Fruit fly (Drosophila melanogaster) ovary, adult (tissue): ENCODE data around the gene Hsp70Bb.
"Not testable (repeated sequence)": the region's sequence is repeated elsewhere in the genome, so short reads cannot be mapped to it uniquely, and the experiment has no call there.

Source experiments
- CG17801 ChIP-seq: fragments of 200-800 bp; optimal IDR thresholded peaks from 2 replicates; lab custom pipeline; 2019; ENCODE audit warnings: missing biosample characterization, mild to moderate bottlenecking, missing genetic modification characterization, moderate library complexity; ENCODE audit not compliant: partially characterized antibody

Gene Hsp70Bb

dm6 chr3R:12505493-12505892 lies at the start of gene Hsp70Bb:
Hsp70Bb (plus strand) TSS chr3R:12505793.
- TF ChIP-seq CG17801 (GFP tag; lab: Kevin White, UChicago), result not testable (repeated sequence)

- peak; percentile 30 for TF ChIP-seq CG17801 (GFP tag; lab: Kevin White, UChicago)
Measured at dm6 chr3R:12456370-12456940, 49.1 kb upstream of the Hsp70Bb start, which contains the start of gene trus. trus (plus strand) TSS chr3R:12456573.

dm6 chr3R:12459879-12460522 lies 45.6 kb upstream of the Hsp70Bb start, which contains the start of the genes CG5961 and Polr3C:
CG5961 (minus strand) TSS chr3R:12460294.
Polr3C (plus strand) TSS chr3R:12460414.
- peak; percentile 4 for TF ChIP-seq CG17801 (GFP tag; lab: Kevin White, UChicago)

- TF ChIP-seq CG17801 (GFP tag; lab: Kevin White, UChicago), result not testable (repeated sequence)
Measured at dm6 chr3R:12465198-12465597, 40.4 kb upstream of the Hsp70Bb start, which contains the start of gene CG5608. CG5608 (minus strand) TSS chr3R:12465298.

dm6 chr3R:12467675-12468074 lies 37.9 kb upstream of the Hsp70Bb start, which contains the start of gene Hsp70Ba:
Hsp70Ba (minus strand) TSS chr3R:12467776.
- not testable (repeated sequence) for TF ChIP-seq CG17801 (GFP tag; lab: Kevin White, UChicago)

dm6 chr3R:12502210-12502609 lies 3.4 kb upstream of the Hsp70Bb start, which contains the start of gene Hsp70Bbb:
Hsp70Bbb (plus strand) TSS chr3R:12502510.
- TF ChIP-seq CG17801 (GFP tag; lab: Kevin White, UChicago), result not testable (repeated sequence)

- TF ChIP-seq CG17801 (GFP tag; lab: Kevin White, UChicago), result not testable (repeated sequence)
Measured at dm6 chr3R:12508776-12509175, 3.2 kb downstream of the Hsp70Bb start, which contains the start of gene Hsp70Bc. Hsp70Bc (plus strand) TSS chr3R:12509076.

dm6 chr3R:12514997-12515396 lies 9.4 kb downstream of the Hsp70Bb start:
- TF ChIP-seq CG17801 (GFP tag; lab: Kevin White, UChicago), result no peak

- no peak for TF ChIP-seq CG17801 (GFP tag; lab: Kevin White, UChicago)
Measured at dm6 chr3R:12525888-12526287, 20.3 kb downstream of the Hsp70Bb start, which contains the start of gene Hug. Hug (plus strand) TSS chr3R:12526188.

dm6 chr3R:12542947-12543346 lies 37.4 kb downstream of the Hsp70Bb start:
- no peak for TF ChIP-seq CG17801 (GFP tag; lab: Kevin White, UChicago)

- no peak for TF ChIP-seq CG17801 (GFP tag; lab: Kevin White, UChicago)
Measured at dm6 chr3R:12548229-12548628, 42.6 kb downstream of the Hsp70Bb start, which contains the start of gene Octbeta3R. Octbeta3R (minus strand) TSS chr3R:12548229.
